Worm (Caenorhabditis elegans): Measurements from ENCODE around the gene sru-6.

Gene sru-6

ce11 chrIV:9444417-9445026, 45.9 kb upstream of the sru-6 start (continued):
- TF ChIP-seq mes-4 (tag; optimal IDR thresholded peaks at IDR 0.05) (no peak), aptf-3 (GFP tag; IDR thresholded peaks at IDR 0.05) (no peak), attf-5 (GFP tag; optimal IDR thresholded peaks at IDR 0.05) (peak; percentile 84), F49E8.2 (tag; optimal IDR thresholded peaks at IDR 0.05; ENCODE audit: insufficient read depth) (peak; percentile 90), Y95B8A.8 (GFP tag; IDR thresholded peaks at IDR 0.05) (peak; percentile 75; the same call in 1 of the 2 replicates), somi-1 (GFP tag; optimal IDR thresholded peaks at IDR 0.05) (peak; percentile 61), F37B4.10 (GFP tag; IDR thresholded peaks at IDR 0.05) (no peak), atf-7 (tag; optimal IDR thresholded peaks at IDR 0.05) (peak; percentile 86), chd-7 (tag; optimal IDR thresholded peaks at IDR 0.05) (peak; percentile 62), madf-3 (GFP tag; IDR thresholded peaks at IDR 0.05) (0 out of 2 replicates have a peak, but pooled peaks have one; percentile 11), tlf-1 (GFP tag; optimal IDR thresholded peaks at IDR 0.05) (peak; percentile 81), pbrm-1 (GFP tag; IDR thresholded peaks at IDR 0.05) (peak; percentile 95), ceh-79 (tag; optimal IDR thresholded peaks at IDR 0.05) (no peak), F52B5.7 (tag; optimal IDR thresholded peaks at IDR 0.05) (peak; percentile 18), nfyb-1 (GFP tag; IDR thresholded peaks at IDR 0.05) (peak; percentile 94), nhr-90 (tag; optimal IDR thresholded peaks at IDR 0.05) (peak; percentile 42), C06A6.2 (GFP tag; conservative IDR thresholded peaks at IDR 0.05) (peak; percentile 60; the same call in 1 of the 2 replicates), B0035.1 (tag; optimal IDR thresholded peaks at IDR 0.05) (peak; percentile 58), egrh-3 (GFP tag; IDR thresholded peaks at IDR 0.05) (peak; percentile 78), madf-10 (tag; optimal IDR thresholded peaks at IDR 0.05) (peak; percentile 84), gei-17 (GFP tag; optimal IDR thresholded peaks at IDR 0.05) (peak; percentile 67), efl-1 (GFP tag; optimal IDR thresholded peaks at IDR 0.05) (peak; percentile 47), ceh-27 (GFP tag; optimal IDR thresholded peaks at IDR 0.05) (peak; percentile 94), rec-8 (tag; optimal IDR thresholded peaks at IDR 0.05) (no peak), hrde-1 (tag; optimal IDR thresholded peaks at IDR 0.05; ENCODE audit: borderline replicate concordance) (peak; percentile 31), ets-4 (GFP tag; optimal IDR thresholded peaks at IDR 0.05) (no peak), ama-1 (optimal IDR thresholded peaks at IDR 0.05) (peak; percentile 98), ama-1 (GFP tag; optimal IDR thresholded peaks at IDR 0.05) (no peak), pha-4 (tag; optimal IDR thresholded peaks at IDR 0.05) (no peak), die-1 (tag; optimal IDR thresholded peaks at IDR 0.05) (peak; percentile 73), dox-1 (GFP tag; IDR thresholded peaks at IDR 0.05) (peak; percentile 96), zfh-2 (GFP tag; conservative IDR thresholded peaks at IDR 0.05) (no peak), F33H1.4 (GFP tag; IDR thresholded peaks at IDR 0.05) (peak; percentile 71), mxl-1 (tag; optimal IDR thresholded peaks at IDR 0.05) (no peak), F10E7.11 (tag; optimal IDR thresholded peaks at IDR 0.05) (no peak), xnd-1 (tag; optimal IDR thresholded peaks at IDR 0.05) (peak; percentile 32), dpff-1 (tag; optimal IDR thresholded peaks at IDR 0.05) (peak; percentile 22), let-607 (tag; optimal IDR thresholded peaks at IDR 0.05) (peak in 1 of 2 experiments; percentile 66), B0336.3 (GFP tag; IDR thresholded peaks at IDR 0.05) (peak; percentile 95), attf-3 (GFP tag; conservative IDR thresholded peaks at IDR 0.05) (peak; percentile 77), snpc-1.3 (tag; optimal IDR thresholded peaks at IDR 0.05; ENCODE audit: insufficient read depth) (peak; percentile 91), him-1 (tag; optimal IDR thresholded peaks at IDR 0.05) (peak; percentile 81), unc-62 (GFP tag; optimal IDR thresholded peaks at IDR 0.05) (peak; percentile 4), C17E4.6 (GFP tag; IDR thresholded peaks at IDR 0.05) (peak; percentile 65), madf-8 (GFP tag; conservative IDR thresholded peaks at IDR 0.05) (peak; percentile 49), ztf-26 (tag; optimal IDR thresholded peaks at IDR 0.05) (peak; percentile 63), lin-54 (GFP tag; optimal IDR thresholded peaks at IDR 0.05) (peak; percentile 83), ceh-91 (GFP tag; IDR thresholded peaks at IDR 0.05) (peak; percentile 53)

All from whole organism, young adult.